Fruit fly (Drosophila melanogaster): Measurements from ENCODE around the gene RpS14b.

The RpS14b gene

DNA sequence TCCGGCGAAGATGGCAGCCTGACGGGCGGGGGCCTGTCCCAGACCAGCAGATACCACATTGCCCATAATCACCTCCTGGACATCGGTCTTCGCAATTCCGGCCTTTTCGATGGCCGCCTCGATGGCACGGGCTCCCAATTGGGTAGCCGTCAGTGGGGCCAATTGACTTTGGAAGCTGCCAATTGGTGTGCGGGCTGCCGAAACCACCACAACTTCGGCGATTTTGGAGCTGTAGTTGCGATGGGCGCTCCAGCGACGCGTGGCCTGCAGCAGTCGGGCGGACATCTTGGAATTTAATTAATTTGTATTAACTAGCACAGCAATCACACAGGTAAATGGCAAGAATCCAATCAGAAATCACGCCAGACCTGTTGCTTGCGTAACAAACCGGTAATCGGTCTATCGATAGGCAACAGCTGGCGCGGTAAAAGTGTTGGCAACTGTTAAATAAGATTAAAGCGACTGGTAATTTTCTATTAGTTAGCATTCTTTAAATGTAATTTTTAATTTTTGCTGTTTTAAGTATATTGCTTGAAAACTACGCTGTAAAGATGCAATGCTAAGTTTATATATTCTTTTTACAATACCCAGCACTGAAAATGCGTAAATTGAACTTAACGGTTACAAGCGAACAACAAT lies 46.2 kb upstream of the RpS14b start, which contains the start of gene Acat1 (continued):
- TF ChIP-seq CG9609 (GFP tag; optimal IDR thresholded peaks at IDR 0.05) (peak; percentile 34), nerfin-2 (GFP tag; IDR thresholded peaks at IDR 0.05; ENCODE audit: partially characterized antibody) (peak; percentile 38; the same call in 1 of the 2 replicates), CG10431 (GFP tag; optimal IDR thresholded peaks at IDR 0.05) (no peak), Fer3 (tag; optimal IDR thresholded peaks at IDR 0.05) (peak; percentile 49), CG11560 (tag; IDR thresholded peaks at IDR 0.05) (0 out of 3 replicates have a peak, but pooled peaks have one; percentile 10), fd96Cb (tag; optimal IDR thresholded peaks at IDR 0.05) (peak; percentile 35), pum (GFP tag; optimal IDR thresholded peaks at IDR 0.05) (peak; percentile 27), caup (GFP tag; optimal IDR thresholded peaks at IDR 0.05; ENCODE audit: severe bottlenecking) (peak; percentile 65), crp (GFP tag; optimal IDR thresholded peaks at IDR 0.05) (peak; percentile 11 to 83), prd (optimal IDR thresholded peaks at IDR 0.05) (no peak), prd (GFP tag; IDR thresholded peaks at IDR 0.05) (peak; percentile 72), h (optimal IDR thresholded peaks at IDR 0.05) (no peak), Gsc (GFP tag; IDR thresholded peaks at IDR 0.05) (no peak), chif (GFP tag; optimal IDR thresholded peaks at IDR 0.05) (peak; percentile 8 to 38), CG34224 (GFP tag; IDR thresholded peaks at IDR 0.05; ENCODE audit: partially characterized antibody) (peak; percentile 58; the same call in 2 of the 3 replicates), CG5953 (GFP tag; IDR thresholded peaks at IDR 0.05) (0 out of 2 replicates have a peak, but pooled peaks have one; percentile 40), bcd (GFP tag; optimal IDR thresholded peaks at IDR 0.05) (peak; percentile 42), CG9817 (tag; optimal IDR thresholded peaks at IDR 0.05) (peak; percentile 29), CG1832 (GFP tag; optimal IDR thresholded peaks at IDR 0.05) (no peak), grn (GFP tag; optimal IDR thresholded peaks at IDR 0.05) (no peak), CG8388 (GFP tag; optimal IDR thresholded peaks at IDR 0.05) (peak; percentile 35), Drgx (GFP tag; IDR thresholded peaks at IDR 0.05) (peak; percentile 62), ara (GFP tag; IDR thresholded peaks at IDR 0.05) (peak; percentile 38; the same call in 1 of the 2 replicates), CG8765 (GFP tag; IDR thresholded peaks at IDR 0.05) (no peak), CG13424 (tag; optimal IDR thresholded peaks at IDR 0.05) (peak; percentile 31), CG9932 (GFP tag; IDR thresholded peaks at IDR 0.05) (peak; percentile 57), Adf1 (GFP tag; IDR thresholded peaks at IDR 0.05) (no peak), fru (optimal IDR thresholded peaks at IDR 0.05) (no peak), Antp (GFP tag; optimal IDR thresholded peaks at IDR 0.05) (peak; percentile 5), crc (GFP tag; optimal IDR thresholded peaks at IDR 0.05) (peak; percentile 1), CG10321 (GFP tag; IDR thresholded peaks at IDR 0.05) (no peak), D19B (GFP tag; optimal IDR thresholded peaks at IDR 0.05) (no peak), mam (GFP tag; optimal IDR thresholded peaks at IDR 0.05) (peak; percentile 64), tap (tag; optimal IDR thresholded peaks at IDR 0.05) (peak; percentile 27), CG13287 (GFP tag; IDR thresholded peaks at IDR 0.05; ENCODE audit: partially characterized antibody) (peak; percentile 62), Side (GFP tag; optimal IDR thresholded peaks at IDR 0.05) (peak; percentile 33), CG2678 (tag; optimal IDR thresholded peaks at IDR 0.05) (peak; percentile 58), CG11456 (GFP tag; IDR thresholded peaks at IDR 0.05) (peak; percentile 72; the same call in 2 of the 3 replicates), phol (tag; optimal IDR thresholded peaks at IDR 0.05) (peak; percentile 64), ind (GFP tag; optimal IDR thresholded peaks at IDR 0.05) (peak; percentile 56), Gug (GFP tag; IDR thresholded peaks at IDR 0.05) (no peak), CG3995 (GFP tag; optimal IDR thresholded peaks at IDR 0.05) (peak; percentile 39), Aef1 (GFP tag; IDR thresholded peaks at IDR 0.05) (0 out of 3 replicates have a peak, but pooled peaks have one; percentile 16), HLH4C (GFP tag; IDR thresholded peaks at IDR 0.05; ENCODE audit: partially characterized antibody) (0 out of 3 replicates have a peak, but pooled peaks have one; percentile 42), Xrp1 (GFP tag; IDR thresholded peaks at IDR 0.05) (peak; percentile 83), Abd-B (GFP tag; optimal IDR thresholded peaks at IDR 0.05) (peak; percentile 12), Elba2 (GFP tag; optimal IDR thresholded peaks at IDR 0.05) (peak; percentile 91), tna (GFP tag; IDR thresholded peaks at IDR 0.05; ENCODE audit: partially characterized antibody) (no peak), Nf-YA (GFP tag; IDR thresholded peaks at IDR 0.05) (0 out of 2 replicates have a peak, but pooled peaks have one; percentile 11), CG13624 (GFP tag; optimal IDR thresholded peaks at IDR 0.05) (peak; percentile 39)
